Fruit fly (Drosophila melanogaster) whole organism, embryonic: ENCODE data around the gene CG33230.

Experiments
- Atf-2 ChIP-seq: fragments of 200-800 bp; sonication (Bioruptor generic); optimal IDR thresholded peaks from 2 replicates; lab custom pipeline; 2016; ENCODE audit warnings: missing biosample characterization, missing genetic modification characterization
- CG10321 ChIP-seq: fragments of 200-800 bp; sonication (Bioruptor generic); IDR thresholded peaks from 2 replicates; pipeline ENCODE4 v1.3.6; 2022; ENCODE audit warnings: missing biosample characterization, missing genetic modification characterization
- CG11398 ChIP-seq: fragments of 200-800 bp; sonication (Bioruptor generic); optimal IDR thresholded peaks from 2 replicates; lab custom pipeline; 2016; ENCODE audit warnings: missing biosample characterization, missing genetic modification characterization
- CG11504 ChIP-seq: fragments of 200-800 bp; sonication (Bioruptor generic); optimal IDR thresholded peaks from 3 replicates; lab custom pipeline; 2019; ENCODE audit warnings: missing biosample characterization, mild to moderate bottlenecking, missing genetic modification characterization, moderate library complexity
- CG12104 ChIP-seq: fragments of 200-800 bp; sonication (Bioruptor generic); optimal IDR thresholded peaks from 3 replicates; lab custom pipeline; 2016; ENCODE audit warnings: missing biosample characterization, missing genetic modification characterization
- CG14667 ChIP-seq: fragments of 200-800 bp; sonication (Bioruptor generic); IDR thresholded peaks from 2 replicates; pipeline ENCODE4 v1.3.6; 2022; ENCODE audit warnings: missing biosample characterization, missing genetic modification characterization
- CG16779 ChIP-seq: fragments of 200-800 bp; sonication (Bioruptor generic); IDR thresholded peaks from 2 replicates; pipeline ENCODE4 v1.3.6; 2022; ENCODE audit warnings: missing biosample characterization, missing genetic modification characterization
- CG16863 ChIP-seq: fragments of 200-800 bp; sonication (Bioruptor generic); optimal IDR thresholded peaks from 3 replicates; lab custom pipeline; 2016; ENCODE audit warnings: missing biosample characterization, missing genetic modification characterization
- CG32772 ChIP-seq: fragments of 200-800 bp; sonication (Bioruptor generic); IDR thresholded peaks from 2 replicates; pipeline ENCODE4 v1.3.6; 2022; ENCODE audit warnings: missing biosample characterization, missing genetic modification characterization
- CG34422 ChIP-seq: fragments of 200-800 bp; sonication (Bioruptor generic); IDR thresholded peaks from 3 replicates; pipeline ENCODE4 v1.3.6; 2022; ENCODE audit warnings: missing biosample characterization, missing genetic modification characterization
- CG4282 ChIP-seq: fragments of 200-800 bp; sonication (Bioruptor generic); optimal IDR thresholded peaks from 2 replicates; lab custom pipeline; 2016; ENCODE audit warnings: missing biosample characterization, missing genetic modification characterization
- CG4617 ChIP-seq: fragments of 200-800 bp; sonication (Bioruptor generic); optimal IDR thresholded peaks from 3 replicates; lab custom pipeline; 2016; ENCODE audit warnings: missing biosample characterization, missing genetic modification characterization, borderline replicate concordance
- CG7556 ChIP-seq: fragments of 200-800 bp; sonication (Bioruptor generic); optimal IDR thresholded peaks from 2 replicates; lab custom pipeline; 2017; ENCODE audit warnings: missing biosample characterization, mild to moderate bottlenecking, missing genetic modification characterization
- CG7745 ChIP-seq: fragments of 200-800 bp; sonication (Bioruptor generic); optimal IDR thresholded peaks from 2 replicates; lab custom pipeline; 2018; ENCODE audit warnings: missing biosample characterization, mild to moderate bottlenecking, missing genetic modification characterization, moderate library complexity
- CG9215 ChIP-seq: fragments of 200-800 bp; sonication (Bioruptor generic); IDR thresholded peaks from 2 replicates; pipeline ENCODE4 v1.3.6; 2022; ENCODE audit warnings: missing biosample characterization, missing genetic modification characterization
- Camta ChIP-seq: fragments of 200-800 bp; sonication (Bioruptor generic); optimal IDR thresholded peaks from 2 replicates; lab custom pipeline; 2016; ENCODE audit warnings: missing biosample characterization, missing genetic modification characterization
- D19B ChIP-seq: fragments of 200-800 bp; sonication (Bioruptor generic); optimal IDR thresholded peaks from 2 replicates; lab custom pipeline; 2017; ENCODE audit warnings: missing biosample characterization, mild to moderate bottlenecking, missing genetic modification characterization
- Doc2 ChIP-seq: fragments of 200-800 bp; sonication (Bioruptor generic); IDR thresholded peaks from 2 replicates; pipeline ENCODE4 v1.3.6; 2022; ENCODE audit warnings: missing biosample characterization, missing genetic modification characterization
- E2f2 ChIP-seq: fragments of 200-800 bp; sonication (Bioruptor generic); IDR thresholded peaks from 2 replicates; pipeline ENCODE4 v1.3.6; 2022; ENCODE audit warnings: missing biosample characterization, missing genetic modification characterization
- GATAe ChIP-seq: fragments of 200-800 bp; sonication (Bioruptor generic); conservative IDR thresholded peaks from 2 replicates; pipeline ENCODE4 v1.3.6; 2022; ENCODE audit warnings: missing biosample characterization, missing genetic modification characterization
- Meics ChIP-seq: fragments of 200-800 bp; sonication (Bioruptor generic); optimal IDR thresholded peaks from 2 replicates; lab custom pipeline; 2017; ENCODE audit warnings: missing biosample characterization, mild to moderate bottlenecking, missing genetic modification characterization
- Nf-YA ChIP-seq: fragments of 200-800 bp; sonication (Bioruptor generic); IDR thresholded peaks from 2 replicates; pipeline ENCODE4 v1.3.6; 2022; ENCODE audit warnings: missing biosample characterization, missing genetic modification characterization
- PHDP ChIP-seq: fragments of 200-800 bp; sonication (Bioruptor generic); optimal IDR thresholded peaks from 3 replicates; lab custom pipeline; 2018; ENCODE audit warnings: missing biosample characterization, mild to moderate bottlenecking, missing genetic modification characterization, moderate library complexity
- Ravus ChIP-seq: fragments of 200-800 bp; sonication (Bioruptor generic); IDR thresholded peaks from 2 replicates; pipeline ENCODE4 v1.3.6; 2022; ENCODE audit warnings: missing biosample characterization, missing genetic modification characterization
- al ChIP-seq: fragments of 200-800 bp; sonication (Bioruptor generic); IDR thresholded peaks from 2 replicates; pipeline ENCODE4 v1.3.6; 2022; ENCODE audit warnings: missing biosample characterization, missing genetic modification characterization
- ase ChIP-seq: fragments of 200-800 bp; sonication (Bioruptor generic); IDR thresholded peaks from 3 replicates; pipeline ENCODE4 v1.3.6; 2022; ENCODE audit warnings: missing biosample characterization, missing genetic modification characterization
- cad ChIP-seq: fragments of >200 bp; optimal IDR thresholded peaks from 2 replicates; lab custom pipeline; 2017; ENCODE audit warnings: missing biosample characterization, missing genetic modification characterization
- cas ChIP-seq: fragments of 200-800 bp; sonication (Bioruptor generic); IDR thresholded peaks from 2 replicates; pipeline ENCODE4 v1.3.6; 2022; ENCODE audit warnings: missing biosample characterization, missing genetic modification characterization
- dm ChIP-seq: fragments of 200-800 bp; sonication (Bioruptor generic); optimal IDR thresholded peaks from 3 replicates; lab custom pipeline; 2016; ENCODE audit warnings: missing biosample characterization, missing genetic modification characterization
- dmrt99B ChIP-seq: fragments of 200-800 bp; sonication (Bioruptor generic); optimal IDR thresholded peaks from 2 replicates; lab custom pipeline; 2018; ENCODE audit warnings: missing biosample characterization, mild to moderate bottlenecking, missing genetic modification characterization, moderate library complexity
- en ChIP-seq: fragments of 200-800 bp; sonication (Bioruptor generic); optimal IDR thresholded peaks from 2 replicates; lab custom pipeline; 2016; ENCODE audit warnings: missing biosample characterization, missing genetic modification characterization
- fd64A ChIP-seq: fragments of 200-800 bp; sonication (Bioruptor generic); optimal IDR thresholded peaks from 3 replicates; lab custom pipeline; 2018; ENCODE audit warnings: missing biosample characterization, mild to moderate bottlenecking, missing genetic modification characterization
- hb ChIP-seq: fragments of 200-800 bp; sonication (Bioruptor generic); IDR thresholded peaks from 3 replicates; pipeline ENCODE4 v1.3.6; 2022; ENCODE audit warnings: missing biosample characterization, missing genetic modification characterization; ENCODE audit not compliant: partially characterized antibody
- ind ChIP-seq: fragments of 200-800 bp; sonication (Bioruptor generic); optimal IDR thresholded peaks from 3 replicates; lab custom pipeline; 2016; ENCODE audit warnings: missing biosample characterization, missing genetic modification characterization
- kah ChIP-seq: fragments of 200-800 bp; sonication (Bioruptor generic); optimal IDR thresholded peaks from 2 replicates; lab custom pipeline; 2018; ENCODE audit warnings: missing biosample characterization, mild to moderate bottlenecking, missing genetic modification characterization
- lov ChIP-seq, 2 experiments: fragments of 200-800 bp in 1 of 2; fragments of >200 bp in 1 of 2; sonication (Bioruptor generic) in 1 of 2; IDR thresholded peaks in 1 of 2; optimal IDR thresholded peaks in 1 of 2; 2 replicates in 1 of 2; 3 replicates in 1 of 2; pipeline versions ENCODE4 v1.3.6 to Lab custom; 2017 to 2022; ENCODE audit warnings: missing biosample characterization in 1 of 2, missing genetic modification characterization in 1 of 2
- nerfin-2 ChIP-seq: fragments of 200-800 bp; sonication (Bioruptor generic); IDR thresholded peaks from 2 replicates; pipeline ENCODE4 v1.3.6; 2022; ENCODE audit warnings: missing biosample characterization, missing genetic modification characterization; ENCODE audit not compliant: partially characterized antibody
- nom ChIP-seq: fragments of 200-800 bp; sonication (Bioruptor generic); optimal IDR thresholded peaks from 2 replicates; lab custom pipeline; 2017; ENCODE audit warnings: missing biosample characterization, missing genetic modification characterization, mild to moderate bottlenecking, moderate library complexity, missing genetic modification reagents
- pb ChIP-seq: fragments of 200-800 bp; sonication (Bioruptor generic); optimal IDR thresholded peaks from 3 replicates; lab custom pipeline; 2016; ENCODE audit warnings: missing biosample characterization, missing genetic modification characterization
- pfk ChIP-seq: fragments of 200-800 bp; sonication (Bioruptor generic); optimal IDR thresholded peaks from 2 replicates; lab custom pipeline; 2018; ENCODE audit warnings: missing biosample characterization, mild to moderate bottlenecking, missing genetic modification characterization, moderate library complexity
- pnt ChIP-seq: fragments of 200-800 bp; sonication (Bioruptor generic); optimal IDR thresholded peaks from 3 replicates; lab custom pipeline; 2016; ENCODE audit warnings: missing biosample characterization, missing genetic modification characterization
- psq ChIP-seq: fragments of 200-800 bp; sonication (Bioruptor generic); optimal IDR thresholded peaks from 2 replicates; lab custom pipeline; 2017; ENCODE audit warnings: missing biosample characterization, missing genetic modification characterization
- pzg ChIP-seq: fragments of 200-800 bp; sonication (Bioruptor generic); optimal IDR thresholded peaks from 3 replicates; lab custom pipeline; 2018; ENCODE audit warnings: missing biosample characterization, mild to moderate bottlenecking, missing genetic modification characterization, moderate library complexity
- slp2 ChIP-seq: fragments of 200-800 bp; sonication (Bioruptor generic); optimal IDR thresholded peaks from 2 replicates; lab custom pipeline; 2016; ENCODE audit warnings: missing biosample characterization, missing genetic modification characterization
- sob ChIP-seq: fragments of 200-800 bp; sonication (Bioruptor generic); IDR thresholded peaks from 2 replicates; pipeline ENCODE4 v1.3.6; 2022; ENCODE audit warnings: missing biosample characterization, missing genetic modification characterization
- sug ChIP-seq: fragments of 200-800 bp; optimal IDR thresholded peaks from 2 replicates; lab custom pipeline; 2019; ENCODE audit warnings: missing biosample characterization, mild to moderate bottlenecking, missing genetic modification characterization, moderate library complexity
- tgo ChIP-seq: fragments of 200-800 bp; sonication (Bioruptor generic); IDR thresholded peaks from 3 replicates; pipeline ENCODE4 v1.3.6; 2022; ENCODE audit warnings: missing biosample characterization, missing genetic modification characterization
- usp ChIP-seq: fragments of >200 bp; optimal IDR thresholded peaks from 2 replicates; lab custom pipeline; 2017; ENCODE audit warnings: missing biosample characterization, missing genetic modification characterization
- zen ChIP-seq: fragments of 200-800 bp; sonication (Bioruptor generic); optimal IDR thresholded peaks from 3 replicates; lab custom pipeline; 2018; ENCODE audit warnings: missing biosample characterization, mild to moderate bottlenecking, missing genetic modification characterization, moderate library complexity
- zfh1 ChIP-seq: fragments of 200-800 bp; sonication (Bioruptor generic); IDR thresholded peaks from 3 replicates; pipeline ENCODE4 v1.3.6; 2022; ENCODE audit warnings: missing biosample characterization, missing genetic modification characterization

CG33230 gene

dm6 chr3L:1644920-1645567 is 26.8 kb downstream of the CG33230 start, which contains the start of the genes alphaCOP and CG13919 (continued):
- TF ChIP-seq E2f2 (GFP tag; lab: Robert Waterston, UW) (peak; percentile 86), slp2 (GFP tag; lab: Kevin White, UChicago) (peak; percentile 87), hb (GFP tag; lab: Robert Waterston, UW) (no peak), CG16779 (GFP tag; lab: Robert Waterston, UW) (peak; percentile 84), CG7556 (GFP tag; lab: Kevin White, UChicago) (peak; percentile 94), usp (no peak), zfh1 (peak; percentile 97), GATAe (GFP tag; lab: Robert Waterston, UW) (peak; percentile 94), CG11398 (GFP tag; lab: Kevin White, UChicago) (peak; percentile 81), pfk (GFP tag; lab: Kevin White, UChicago) (peak; percentile 32), kah (GFP tag; lab: Kevin White, UChicago) (peak; percentile 83), dm (GFP tag; lab: Kevin White, UChicago) (peak; percentile 82), cad (GFP tag; lab: Kevin White, UChicago) (no peak), D19B (peak; percentile 86), dmrt99B (tag; lab: Kevin White, UChicago) (peak; percentile 96), Ravus (GFP tag; lab: Robert Waterston, UW) (peak; percentile 77), en (peak; percentile 65), nom (GFP tag; lab: Kevin White, UChicago) (peak; percentile 92), ind (peak; percentile 95), al (GFP tag; lab: Robert Waterston, UW) (peak; percentile 94), sug (tag; lab: Kevin White, UChicago) (peak; percentile 94), CG4282 (GFP tag; lab: Kevin White, UChicago) (peak; percentile 56), Camta (GFP tag; lab: Kevin White, UChicago) (peak; percentile 93), zen (peak; percentile 89), CG34422 (GFP tag; lab: Robert Waterston, UW) (peak; percentile 99), pnt (GFP tag; lab: Kevin White, UChicago) (peak; percentile 89), pzg (GFP tag; lab: Kevin White, UChicago) (peak; percentile 55), cas (peak; percentile 93), Doc2 (GFP tag; lab: Robert Waterston, UW) (peak; percentile 77), nerfin-2 (GFP tag; lab: Robert Waterston, UW) (no peak), CG7745 (tag; lab: Kevin White, UChicago) (peak; percentile 74), CG12104 (GFP tag; lab: Kevin White, UChicago) (peak; percentile 95), CG32772 (GFP tag; lab: Robert Waterston, UW) (peak; percentile 96), Meics (peak; percentile 94), pb (GFP tag; lab: Kevin White, UChicago) (peak; percentile 77), CG10321 (GFP tag; lab: Robert Waterston, UW) (peak; percentile 83), tgo (GFP tag; lab: Robert Waterston, UW) (peak; percentile 97), CG14667 (GFP tag; lab: Robert Waterston, UW) (peak; percentile 95), fd64A (GFP tag; lab: Kevin White, UChicago) (peak; percentile 56), CG9215 (GFP tag; lab: Robert Waterston, UW) (peak; percentile 95), PHDP (tag; lab: Kevin White, UChicago) (peak; percentile 97), Nf-YA (peak; percentile 81), CG4617 (GFP tag; lab: Kevin White, UChicago) (peak; percentile 98), CG11504 (tag; lab: Kevin White, UChicago) (peak; percentile 92), ase (GFP tag; lab: Robert Waterston, UW) (peak; percentile 95), psq (GFP tag; lab: Kevin White, UChicago) (peak; percentile 90), lov (optimal IDR thresholded peaks at IDR 0.05; lab: Kevin White, UChicago) (no peak), lov (GFP tag; IDR thresholded peaks at IDR 0.05; lab: Robert Waterston, UW) (peak; percentile 96), Atf-2 (GFP tag; lab: Kevin White, UChicago) (peak; percentile 89), CG16863 (GFP tag; lab: Kevin White, UChicago) (peak; percentile 91), sob (GFP tag; lab: Robert Waterston, UW) (peak; percentile 97)
